Worm (Caenorhabditis elegans) whole organism, mixed stage, embryonic: ENCODE measurements around the gene F15B10.3.

ENCODE experiments used
- nhr-76 ChIP-seq: sonication (generic microtip); optimal IDR thresholded peaks from 2 replicates; lab custom pipeline; 2017; ENCODE audit warnings: missing biosample characterization, missing genetic modification characterization
- pha-4 ChIP-seq: fragments of 150-350 bp; optimal IDR thresholded peaks from 2 replicates; lab custom pipeline; 2018; ENCODE audit warnings: missing biosample characterization, missing genetic modification reagents, missing genetic modification characterization

DNA sequence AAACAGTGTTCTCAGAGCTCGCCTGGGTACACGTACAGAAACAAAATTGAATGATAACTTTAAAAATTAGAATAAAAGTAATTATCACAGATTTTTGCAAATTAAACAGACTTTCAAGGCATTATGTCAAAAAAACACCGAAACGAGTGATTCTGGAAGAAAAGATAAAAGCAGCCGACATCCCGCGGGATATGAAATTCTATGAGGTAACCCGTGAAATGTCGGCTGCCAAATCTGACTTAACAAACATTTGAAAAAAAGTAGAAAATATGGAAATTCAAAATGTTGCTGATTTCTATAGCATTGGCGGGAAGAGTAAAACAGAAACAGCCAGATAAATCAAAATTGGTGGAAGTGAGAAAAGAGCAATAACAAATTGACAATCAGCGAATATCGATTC is 36.9 kb upstream of the F15B10.3 start:
- TF ChIP-seq nhr-76: no peak
- no peak for TF ChIP-seq pha-4 (tag; lab: Kevin White, UChicago)
